Fruit fly (Drosophila melanogaster): ENCODE measurements around the gene brwl.

brwl gene

dm6 chr2L:9613922-9614321, 45.2 kb downstream of the brwl start (continued):
- TF ChIP-seq NfI (GFP tag; optimal IDR thresholded peaks at IDR 0.05): peak; percentile 49
- TF ChIP-seq Bdp1 (GFP tag; optimal IDR thresholded peaks at IDR 0.05): no peak
- no peak for TF ChIP-seq ems (GFP tag; optimal IDR thresholded peaks at IDR 0.05)
- TF ChIP-seq kni (GFP tag; optimal IDR thresholded peaks at IDR 0.05): peak; percentile 21
- no peak for TF ChIP-seq CG1832 (GFP tag; optimal IDR thresholded peaks at IDR 0.05)
- TF ChIP-seq CG3407 (GFP tag; optimal IDR thresholded peaks at IDR 0.05): peak; percentile 2
- no peak for TF ChIP-seq CG6689 (GFP tag; IDR thresholded peaks at IDR 0.05)
- no peak for TF ChIP-seq Xbp1 (GFP tag; optimal IDR thresholded peaks at IDR 0.05)
- TF ChIP-seq pfk (GFP tag; optimal IDR thresholded peaks at IDR 0.05): no peak
- TF ChIP-seq CG14710 (tag; optimal IDR thresholded peaks at IDR 0.05): peak; percentile 25
- no peak for TF ChIP-seq ase (GFP tag; IDR thresholded peaks at IDR 0.05)
- TF ChIP-seq CG12071 (GFP tag; optimal IDR thresholded peaks at IDR 0.05): no peak
- TF ChIP-seq yki (optimal IDR thresholded peaks at IDR 0.05): no peak
- TF ChIP-seq CG31224 (GFP tag; IDR thresholded peaks at IDR 0.05): no peak
- TF ChIP-seq sqz (GFP tag; optimal IDR thresholded peaks at IDR 0.05): no peak
- TF ChIP-seq CG34422 (GFP tag; IDR thresholded peaks at IDR 0.05): no peak
- no peak for TF ChIP-seq ewg (GFP tag; optimal IDR thresholded peaks at IDR 0.05)
- no peak for TF ChIP-seq Hsf (GFP tag; optimal IDR thresholded peaks at IDR 0.05)
- TF ChIP-seq CG1529 (GFP tag; optimal IDR thresholded peaks at IDR 0.05): no peak
- no peak for TF ChIP-seq Gsc (GFP tag; IDR thresholded peaks at IDR 0.05)
- TF ChIP-seq CG3726 (GFP tag; IDR thresholded peaks at IDR 0.05): no peak
- TF ChIP-seq HLHmδ (GFP tag; optimal IDR thresholded peaks at IDR 0.05): no peak
- TF ChIP-seq peb (GFP tag; IDR thresholded peaks at IDR 0.05): no peak
- TF ChIP-seq CG6254 (GFP tag; optimal IDR thresholded peaks at IDR 0.05): peak; percentile 99
- no peak for TF ChIP-seq Sox102F (GFP tag; optimal IDR thresholded peaks at IDR 0.05)
- no peak for TF ChIP-seq Rx (GFP tag; IDR thresholded peaks at IDR 0.05)
- TF ChIP-seq HLH4C (GFP tag; IDR thresholded peaks at IDR 0.05; ENCODE audit: partially characterized antibody): no peak
- peak; percentile 86 for TF ChIP-seq Med (GFP tag)
- no peak for TF ChIP-seq CG11247 (GFP tag; IDR thresholded peaks at IDR 0.05)
- TF ChIP-seq gt (GFP tag; IDR thresholded peaks at IDR 0.05): no peak
- no peak for TF ChIP-seq Lim3 (GFP tag; IDR thresholded peaks at IDR 0.05)
- peak; percentile 55 for TF ChIP-seq CG6813 (GFP tag; optimal IDR thresholded peaks at IDR 0.05)
- TF ChIP-seq Hand (GFP tag; optimal IDR thresholded peaks at IDR 0.05): no peak
- peak; percentile 24 for TF ChIP-seq grau (tag; optimal IDR thresholded peaks at IDR 0.05)
- no peak for TF ChIP-seq Doc2 (GFP tag; IDR thresholded peaks at IDR 0.05)
- no peak for TF ChIP-seq en (GFP tag; optimal IDR thresholded peaks at IDR 0.05)
- no peak for TF ChIP-seq CG17829 (tag; optimal IDR thresholded peaks at IDR 0.05)
- TF ChIP-seq CrebB (tag; optimal IDR thresholded peaks at IDR 0.05): no peak
- no peak for TF ChIP-seq CG2129 (GFP tag; IDR thresholded peaks at IDR 0.05; ENCODE audit: partially characterized antibody)
- peak; percentile 43; the same call in 1 of the 2 replicates for TF ChIP-seq stc (GFP tag; IDR thresholded peaks at IDR 0.05)
- peak; percentile 20 for TF ChIP-seq Bteb2 (GFP tag; optimal IDR thresholded peaks at IDR 0.05)
- TF ChIP-seq lov (optimal IDR thresholded peaks at IDR 0.05): no peak
- TF ChIP-seq lov (GFP tag; IDR thresholded peaks at IDR 0.05): no peak
- TF ChIP-seq fru (optimal IDR thresholded peaks at IDR 0.05): no peak
- TF ChIP-seq pum (GFP tag; optimal IDR thresholded peaks at IDR 0.05): no peak
- TF ChIP-seq CG10959 (GFP tag; IDR thresholded peaks at IDR 0.05): no peak
- TF ChIP-seq Taf1 (GFP tag; IDR thresholded peaks at IDR 0.05): no peak
- TF ChIP-seq CG6854 (GFP tag; optimal IDR thresholded peaks at IDR 0.05): peak; percentile 6
- no peak for TF ChIP-seq PHDP (tag; optimal IDR thresholded peaks at IDR 0.05)
- TF ChIP-seq H15 (GFP tag; IDR thresholded peaks at IDR 0.05): no peak
- no peak for TF ChIP-seq sim (GFP tag; IDR thresholded peaks at IDR 0.05)
- TF ChIP-seq gro (GFP tag; optimal IDR thresholded peaks at IDR 0.05): no peak
- peak; percentile 30; the same call in 1 of the 3 replicates for TF ChIP-seq Optix (GFP tag; IDR thresholded peaks at IDR 0.05)
- TF ChIP-seq ERR (GFP tag; optimal IDR thresholded peaks at IDR 0.05): no peak
